Fruit fly (Drosophila melanogaster): Measurements from ENCODE around the gene CG5644.

- TF ChIP-seq cnc (optimal IDR thresholded peaks at IDR 0.05) (no peak), bab1 (GFP tag; optimal IDR thresholded peaks at IDR 0.05) (no peak), tj (GFP tag; optimal IDR thresholded peaks at IDR 0.05) (no peak), CG1620 (GFP tag; optimal IDR thresholded peaks at IDR 0.05) (no peak), CG7045 (GFP tag; optimal IDR thresholded peaks at IDR 0.05) (no peak), CG14711 (tag; optimal IDR thresholded peaks at IDR 0.05) (no peak), pad (GFP tag; optimal IDR thresholded peaks at IDR 0.05) (no peak), CG33017 (tag; optimal IDR thresholded peaks at IDR 0.05) (no peak), Hr96 (GFP tag; optimal IDR thresholded peaks at IDR 0.05) (no peak), ovo (GFP tag; optimal IDR thresholded peaks at IDR 0.05) (no peak), kay (GFP tag; ENCODE audit: borderline replicate concordance) (no peak), toe (GFP tag; optimal IDR thresholded peaks at IDR 0.05) (no peak), CG11617 (GFP tag; optimal IDR thresholded peaks at IDR 0.05) (no peak), Mnt (GFP tag; optimal IDR thresholded peaks at IDR 0.05) (no peak)
Measured at dm6 chr3L:8949823-8950222, 29.9 kb downstream of the CG5644 start.

Data from whole organism, adult.